Worm (Caenorhabditis elegans): Measurements from ENCODE around the gene gst-16.

DNA sequence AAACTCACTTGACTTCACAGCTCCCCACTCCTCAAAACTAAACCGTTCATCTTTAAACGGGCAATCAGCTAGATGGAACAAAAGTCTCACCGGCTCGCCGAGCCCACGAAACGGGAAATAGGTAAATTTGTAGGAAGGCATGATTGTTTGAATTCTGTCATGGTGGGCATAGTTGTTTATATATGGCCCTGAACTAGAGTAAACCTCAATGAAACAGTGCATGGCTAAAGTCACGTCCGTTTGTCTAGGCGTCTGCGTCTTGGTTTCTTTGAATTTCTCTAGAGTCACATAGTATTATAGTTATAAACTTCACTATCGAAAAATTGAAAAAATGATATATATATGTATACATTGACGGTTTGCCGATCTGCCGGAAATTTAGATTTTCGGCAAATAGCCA lies 2.8 kb upstream of the gst-16 start, which contains the start of gene gst-19:
- TF ChIP-seq madf-8 (GFP tag; conservative IDR thresholded peaks at IDR 0.05) (no peak), unc-62 (GFP tag; optimal IDR thresholded peaks at IDR 0.05) (no peak), hlh-26 (GFP tag; conservative IDR thresholded peaks at IDR 0.05) (no peak), cebp-2 (GFP tag; IDR thresholded peaks at IDR 0.05) (no peak), hsf-1 (GFP tag; IDR thresholded peaks at IDR 0.05) (no peak), madf-6 (GFP tag; IDR thresholded peaks at IDR 0.05) (no peak), ama-1 (optimal IDR thresholded peaks at IDR 0.05) (no peak), ama-1 (GFP tag; optimal IDR thresholded peaks at IDR 0.05) (no peak), attf-3 (GFP tag; conservative IDR thresholded peaks at IDR 0.05) (no peak), lsl-1 (GFP tag; optimal IDR thresholded peaks at IDR 0.05) (no peak), efl-1 (GFP tag; optimal IDR thresholded peaks at IDR 0.05) (no peak), snpc-4 (GFP tag; optimal IDR thresholded peaks at IDR 0.05) (no peak), snpc-4 (tag; optimal IDR thresholded peaks at IDR 0.05) (no peak), F22D6.2 (tag; optimal IDR thresholded peaks at IDR 0.05) (no peak), hmg-20 (GFP tag; IDR thresholded peaks at IDR 0.05) (no peak)
